Worm (Caenorhabditis elegans) whole organism, midembryonic: ENCODE measurements around the gene tsp-21.

Experiments used
- flt-1 ChIP-seq: fragments of 200-800 bp; sonication (Bioruptor generic); IDR thresholded peaks from 2 replicates; pipeline ENCODE4 v1.3.6; 2022; ENCODE audit warnings: missing genetic modification characterization, missing compliant biosample characterization
- klf-2 ChIP-seq: fragments of 200-800 bp; sonication (Bioruptor generic); conservative IDR thresholded peaks from 2 replicates; pipeline ENCODE4 v1.3.6; 2022; ENCODE audit warnings: missing genetic modification reagents, missing genetic modification characterization, missing compliant biosample characterization
- ref-1 ChIP-seq: fragments of 200-800 bp; sonication (Bioruptor generic); conservative IDR thresholded peaks from 2 replicates; pipeline ENCODE4 v1.3.6; 2022; ENCODE audit warnings: missing genetic modification reagents, missing genetic modification characterization, missing compliant biosample characterization
- ztf-23 ChIP-seq: fragments of 200-800 bp; sonication (Bioruptor generic); IDR thresholded peaks from 2 replicates; pipeline ENCODE4 v1.3.6; 2022; ENCODE audit warnings: missing genetic modification reagents, missing genetic modification characterization, missing compliant biosample characterization

- TF ChIP-seq flt-1 (GFP tag; lab: Robert Waterston, UW) = no peak
- no peak for TF ChIP-seq klf-2
- no peak for TF ChIP-seq ztf-23 (GFP tag; lab: Robert Waterston, UW)
- TF ChIP-seq ref-1 (GFP tag; lab: Robert Waterston, UW) = no peak
Observed at ce11 chrX:9918997-9919396, 13.2 kb upstream of the tsp-21 start, which contains the start of gene folr-1.
